Fruit fly (Drosophila melanogaster): ENCODE data around the gene TfIIB.

TfIIB gene

DNA sequence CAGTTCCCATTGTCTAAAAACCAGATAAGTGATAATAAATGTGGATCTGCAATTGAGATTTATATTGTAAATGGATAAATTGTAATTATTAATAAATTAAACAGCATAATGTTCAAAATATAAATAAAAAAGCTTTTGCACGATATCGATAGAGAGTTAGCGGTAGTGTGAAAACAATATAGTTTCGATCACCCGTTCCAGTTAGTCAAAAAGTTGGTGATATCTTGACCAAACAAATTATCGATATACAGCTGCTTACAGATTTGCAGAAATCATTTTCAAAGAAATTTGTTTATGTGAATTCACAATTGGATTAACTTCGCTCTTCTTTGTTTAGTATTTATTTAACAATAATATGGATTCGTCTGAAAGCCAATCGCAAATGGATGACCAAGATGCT, 8.0 kb downstream of the TfIIB start, which contains the start of gene Nse4 (continued):
- TF ChIP-seq MBD-R2 (GFP tag; IDR thresholded peaks at IDR 0.05) (peak; percentile 69), MESR4 (GFP tag; optimal IDR thresholded peaks at IDR 0.05) (peak; percentile 16), zen (tag; optimal IDR thresholded peaks at IDR 0.05) (peak; percentile 15), hb (GFP tag; IDR thresholded peaks at IDR 0.05; ENCODE audit: partially characterized antibody) (peak; percentile 79; the same call in 2 of the 3 replicates), CG8290 (GFP tag; optimal IDR thresholded peaks at IDR 0.05) (peak; percentile 38), CG8290 (tag; optimal IDR thresholded peaks at IDR 0.05) (no peak), CG4404 (GFP tag; IDR thresholded peaks at IDR 0.05) (no peak), CG11723 (GFP tag; optimal IDR thresholded peaks at IDR 0.05) (no peak), tna (GFP tag; IDR thresholded peaks at IDR 0.05; ENCODE audit: partially characterized antibody) (peak; percentile 93), da (GFP tag; optimal IDR thresholded peaks at IDR 0.05) (no peak), CG6654 (GFP tag; optimal IDR thresholded peaks at IDR 0.05) (no peak), pzg (GFP tag; optimal IDR thresholded peaks at IDR 0.05) (peak; percentile 61), vnd (GFP tag; IDR thresholded peaks at IDR 0.05; ENCODE audit: partially characterized antibody) (peak; percentile 88), CG7963 (GFP tag; IDR thresholded peaks at IDR 0.05; ENCODE audit: partially characterized antibody) (peak; percentile 90), Myb (GFP tag; optimal IDR thresholded peaks at IDR 0.05) (peak; percentile 4), CG30020 (tag; optimal IDR thresholded peaks at IDR 0.05) (peak; percentile 97), CoRest (tag; optimal IDR thresholded peaks at IDR 0.05) (peak; percentile 5), sna (GFP tag; IDR thresholded peaks at IDR 0.05; ENCODE audit: partially characterized antibody) (peak; percentile 83), Sry-δ (GFP tag; optimal IDR thresholded peaks at IDR 0.05) (peak; percentile 38), stwl (tag; optimal IDR thresholded peaks at IDR 0.05) (peak; percentile 79), Hand (GFP tag; optimal IDR thresholded peaks at IDR 0.05) (no peak), CG4617 (GFP tag; optimal IDR thresholded peaks at IDR 0.05; ENCODE audit: borderline replicate concordance) (peak; percentile 41), bbx (GFP tag; IDR thresholded peaks at IDR 0.05; ENCODE audit: partially characterized antibody) (peak; percentile 89), hbn (GFP tag; IDR thresholded peaks at IDR 0.05; ENCODE audit: partially characterized antibody) (peak; percentile 68), lola (GFP tag; optimal IDR thresholded peaks at IDR 0.05) (peak in 1 of 3 experiments; percentile 32), CG15269 (tag; optimal IDR thresholded peaks at IDR 0.05) (no peak), chinmo (GFP tag; IDR thresholded peaks at IDR 0.05; ENCODE audit: partially characterized antibody) (peak; percentile 85; the same call in 2 of the 4 replicates), CG17912 (GFP tag; optimal IDR thresholded peaks at IDR 0.05) (no peak), CG1024 (GFP tag; IDR thresholded peaks at IDR 0.05) (peak; percentile 86), CG15514 (GFP tag; optimal IDR thresholded peaks at IDR 0.05) (peak; percentile 25), CG6791 (GFP tag; IDR thresholded peaks at IDR 0.05; ENCODE audit: partially characterized antibody) (peak; percentile 90), CG14860 (GFP tag; IDR thresholded peaks at IDR 0.05; ENCODE audit: partially characterized antibody) (peak; percentile 93), CG13296 (GFP tag; optimal IDR thresholded peaks at IDR 0.05) (no peak), CG43689 (GFP tag; IDR thresholded peaks at IDR 0.05) (no peak), nmo (GFP tag; optimal IDR thresholded peaks at IDR 0.05) (peak; percentile 15), CG17829 (tag; optimal IDR thresholded peaks at IDR 0.05) (peak; percentile 10), HLH4C (GFP tag; IDR thresholded peaks at IDR 0.05; ENCODE audit: partially characterized antibody) (peak; percentile 94), knrl (GFP tag; IDR thresholded peaks at IDR 0.05; ENCODE audit: partially characterized antibody) (peak; percentile 71), Bgb (GFP tag; IDR thresholded peaks at IDR 0.05; ENCODE audit: partially characterized antibody) (peak; percentile 91), CG34224 (GFP tag; IDR thresholded peaks at IDR 0.05; ENCODE audit: partially characterized antibody) (peak; percentile 93), CG12659 (GFP tag; optimal IDR thresholded peaks at IDR 0.05) (peak; percentile 65), Dref (GFP tag; IDR thresholded peaks at IDR 0.05) (peak; percentile 93), Dp (GFP tag; optimal IDR thresholded peaks at IDR 0.05) (peak; percentile 75), pfk (GFP tag; optimal IDR thresholded peaks at IDR 0.05) (peak; percentile 70), CG12391 (tag; optimal IDR thresholded peaks at IDR 0.05) (peak; percentile 2), zen2 (GFP tag; IDR thresholded peaks at IDR 0.05; ENCODE audit: partially characterized antibody) (peak; percentile 77), BEAF-32 (GFP tag; optimal IDR thresholded peaks at IDR 0.05) (peak; percentile 65), sens (GFP tag) (peak; percentile 75)
